Worm (Caenorhabditis elegans): ENCODE measurements around the gene atf-6.

DNA sequence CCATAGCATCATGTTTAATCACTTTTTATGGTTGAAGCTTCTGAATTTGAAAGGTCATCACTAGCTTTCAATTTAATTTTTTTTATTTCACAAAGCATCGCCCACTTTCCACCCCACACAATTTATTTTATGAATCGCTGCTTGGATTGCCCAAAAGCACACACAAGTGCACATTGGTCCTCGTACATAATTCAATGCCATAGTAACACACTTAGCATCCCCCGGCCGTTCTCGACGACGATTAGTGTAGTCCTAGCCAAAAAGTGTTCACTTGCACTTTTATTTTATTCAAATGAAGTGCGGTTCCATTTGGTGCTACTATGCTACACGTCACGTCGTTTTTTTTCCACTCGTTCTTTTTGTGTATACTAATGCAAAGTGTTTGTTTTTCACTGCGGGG is 1.7 kb upstream of the atf-6 start:
- TF ChIP-seq fos-1 (tag; optimal IDR thresholded peaks at IDR 0.05) (no peak), gmeb-1 (tag; optimal IDR thresholded peaks at IDR 0.05) (no peak), F13H6.1 (tag; optimal IDR thresholded peaks at IDR 0.05) (no peak), nhr-237 (tag; optimal IDR thresholded peaks at IDR 0.05) (no peak), lin-11 (tag; optimal IDR thresholded peaks at IDR 0.05) (no peak), sem-4 (tag; optimal IDR thresholded peaks at IDR 0.05) (no peak), snpc-4 (tag; optimal IDR thresholded peaks at IDR 0.05) (no peak), peb-1 (tag; optimal IDR thresholded peaks at IDR 0.05) (no peak)
